Fruit fly (Drosophila melanogaster) whole organism: ENCODE measurements around the gene Apl.
"Not testable (repeated sequence)": the region's sequence is repeated elsewhere in the genome, so short reads cannot be mapped to it uniquely, and the experiment has no call there.

Experiments used
- CG8478 ChIP-seq: fragments of >200 bp; optimal IDR thresholded peaks from 2 replicates; lab custom pipeline; 2018; ENCODE audit warnings: inconsistent platforms
- Dll ChIP-seq: fragments of >200 bp; optimal IDR thresholded peaks from 2 replicates; lab custom pipeline; 2017
- EcR ChIP-seq, 2 experiments: fragments of >200 bp; optimal IDR thresholded peaks; 2 replicates each; lab custom pipeline; 2017; ENCODE audit warnings: missing biosample characterization in 2 of 2, missing genetic modification characterization in 2 of 2, missing genetic modification reagents in 2 of 2
- pan ChIP-seq: fragments of >200 bp; optimal IDR thresholded peaks from 2 replicates; lab custom pipeline; 2017
- usp ChIP-seq: fragments of >200 bp; optimal IDR thresholded peaks from 2 replicates; lab custom pipeline; 2017; ENCODE audit warnings: missing biosample characterization, missing genetic modification characterization, mixed read lengths

DNA sequence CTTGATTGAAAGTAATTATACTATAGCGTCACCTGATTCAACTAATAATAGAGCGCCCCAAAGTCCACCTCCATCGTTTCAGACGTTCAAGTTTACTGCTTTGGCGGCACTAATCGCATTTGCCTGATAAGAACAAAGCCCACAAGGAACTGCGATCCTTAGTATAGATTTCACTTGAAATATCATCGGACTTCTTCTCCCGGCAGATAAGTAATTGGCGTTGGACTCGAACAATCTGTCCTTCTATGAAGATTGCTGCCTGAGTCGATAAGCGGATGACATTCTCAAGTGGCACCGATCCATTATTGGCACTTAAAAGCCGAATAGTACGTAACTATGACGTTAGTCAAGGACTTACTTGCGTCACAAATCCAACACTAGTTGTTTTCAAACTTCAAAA, 21.7 kb upstream of the Apl start, which contains the start of gene Mipp1:
- not testable (repeated sequence) for TF ChIP-seq CG8478 (lab: Kevin White, UChicago); EcR (GFP tag; optimal IDR thresholded peaks at IDR 0.05; lab: Kevin White, UChicago); Dll (lab: Kevin White, UChicago); usp (GFP tag; lab: Kevin White, UChicago); pan (lab: Kevin White, UChicago)
